Fruit fly (Drosophila melanogaster): ENCODE measurements around the gene sog.

Gene sog

dm6 chrX:15610957-15611356 lies 22.3 kb downstream of the sog start:
- TF ChIP-seq ey (GFP tag; optimal IDR thresholded peaks at IDR 0.05), result peak; percentile 33
- peak; percentile 38 for TF ChIP-seq fru (GFP tag; optimal IDR thresholded peaks at IDR 0.05)
- TF ChIP-seq HLH106 (tag; optimal IDR thresholded peaks at IDR 0.05), result peak; percentile 22
- TF ChIP-seq woc (GFP tag; optimal IDR thresholded peaks at IDR 0.05), result peak; percentile 28
- peak; percentile 17 for TF ChIP-seq rgr (GFP tag; optimal IDR thresholded peaks at IDR 0.05)
- TF ChIP-seq Mio (GFP tag; optimal IDR thresholded peaks at IDR 0.05), result no peak
- TF ChIP-seq foxo (GFP tag; optimal IDR thresholded peaks at IDR 0.05), result peak in 1 of 2 experiments; percentile 25
- no peak for TF ChIP-seq OdsH (GFP tag; optimal IDR thresholded peaks at IDR 0.05)
- peak; percentile 35 for TF ChIP-seq h (GFP tag; optimal IDR thresholded peaks at IDR 0.05)

DNA sequence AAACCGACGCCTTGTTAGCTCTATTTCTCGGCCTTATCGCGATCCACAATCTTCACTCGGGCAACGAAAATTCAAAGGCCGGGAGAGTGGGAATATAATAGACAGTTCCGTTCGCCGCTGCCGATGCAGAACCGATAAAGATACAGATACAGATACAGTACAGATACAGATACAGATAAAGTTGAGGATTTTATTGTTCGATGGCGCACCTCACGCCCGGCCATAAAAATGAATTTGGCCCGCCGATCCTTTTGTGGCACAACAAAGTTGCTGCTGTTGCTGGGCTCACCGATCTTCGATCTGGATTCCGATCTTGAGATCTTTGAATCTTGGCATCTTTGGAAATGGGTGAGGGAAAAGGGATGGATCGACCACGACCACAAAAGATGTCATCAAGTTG lies 23.1 kb downstream of the sog start:
- TF ChIP-seq Mio (GFP tag; optimal IDR thresholded peaks at IDR 0.05) (no peak), Jra (GFP tag; optimal IDR thresholded peaks at IDR 0.05) (no peak), lola (GFP tag; optimal IDR thresholded peaks at IDR 0.05) (no peak), ey (GFP tag; optimal IDR thresholded peaks at IDR 0.05) (no peak), CrebA (GFP tag; optimal IDR thresholded peaks at IDR 0.05; ENCODE audit: borderline replicate concordance) (no peak), sv (GFP tag; optimal IDR thresholded peaks at IDR 0.05) (no peak), h (GFP tag; optimal IDR thresholded peaks at IDR 0.05) (no peak), GATAd (GFP tag; optimal IDR thresholded peaks at IDR 0.05) (no peak), Sp1 (GFP tag; optimal IDR thresholded peaks at IDR 0.05) (no peak), N (GFP tag; optimal IDR thresholded peaks at IDR 0.05) (no peak), psq (GFP tag; optimal IDR thresholded peaks at IDR 0.05) (no peak), fru (GFP tag; optimal IDR thresholded peaks at IDR 0.05) (no peak), pan (optimal IDR thresholded peaks at IDR 0.05) (no peak), Myc (optimal IDR thresholded peaks at IDR 0.05) (no peak), jim (GFP tag; optimal IDR thresholded peaks at IDR 0.05) (no peak), Hr78 (GFP tag; optimal IDR thresholded peaks at IDR 0.05) (no peak), dl (GFP tag; optimal IDR thresholded peaks at IDR 0.05; ENCODE audit: insufficient read depth in 1 of 2, partially characterized antibody in 2 of 2) (no peak)

DNA sequence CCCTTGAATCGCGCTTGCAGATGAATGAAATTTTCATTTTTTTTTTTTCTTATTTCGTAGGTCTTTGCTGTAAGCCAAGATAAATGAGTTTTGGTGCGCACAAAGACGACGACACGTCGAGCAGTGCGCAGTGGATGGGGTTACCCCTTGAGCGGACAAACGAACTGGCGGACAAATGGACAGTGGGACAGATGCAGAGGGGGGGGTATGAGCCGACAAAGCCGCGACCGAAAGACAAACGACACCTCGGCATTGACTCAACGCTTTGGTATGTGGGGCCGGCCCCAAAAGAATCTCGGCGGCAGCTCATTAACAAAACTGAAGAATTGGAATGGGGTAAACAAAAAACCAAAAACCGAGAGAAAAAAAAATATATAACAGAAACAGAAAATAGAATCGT lies 23.9 kb downstream of the sog start:
- TF ChIP-seq dl (GFP tag; optimal IDR thresholded peaks at IDR 0.05; ENCODE audit: insufficient read depth in 1 of 2, partially characterized antibody in 2 of 2) (no peak), GATAd (GFP tag; optimal IDR thresholded peaks at IDR 0.05) (no peak), Abd-B (GFP tag; optimal IDR thresholded peaks at IDR 0.05) (no peak), Hnf4 (GFP tag; optimal IDR thresholded peaks at IDR 0.05) (no peak), Dif (GFP tag; optimal IDR thresholded peaks at IDR 0.05; ENCODE audit: partially characterized antibody) (no peak), Sp1 (GFP tag; optimal IDR thresholded peaks at IDR 0.05) (no peak), Dfd (GFP tag; optimal IDR thresholded peaks at IDR 0.05) (no peak), usp (GFP tag; optimal IDR thresholded peaks at IDR 0.05) (no peak), CG9705 (GFP tag; optimal IDR thresholded peaks at IDR 0.05) (no peak)

DNA sequence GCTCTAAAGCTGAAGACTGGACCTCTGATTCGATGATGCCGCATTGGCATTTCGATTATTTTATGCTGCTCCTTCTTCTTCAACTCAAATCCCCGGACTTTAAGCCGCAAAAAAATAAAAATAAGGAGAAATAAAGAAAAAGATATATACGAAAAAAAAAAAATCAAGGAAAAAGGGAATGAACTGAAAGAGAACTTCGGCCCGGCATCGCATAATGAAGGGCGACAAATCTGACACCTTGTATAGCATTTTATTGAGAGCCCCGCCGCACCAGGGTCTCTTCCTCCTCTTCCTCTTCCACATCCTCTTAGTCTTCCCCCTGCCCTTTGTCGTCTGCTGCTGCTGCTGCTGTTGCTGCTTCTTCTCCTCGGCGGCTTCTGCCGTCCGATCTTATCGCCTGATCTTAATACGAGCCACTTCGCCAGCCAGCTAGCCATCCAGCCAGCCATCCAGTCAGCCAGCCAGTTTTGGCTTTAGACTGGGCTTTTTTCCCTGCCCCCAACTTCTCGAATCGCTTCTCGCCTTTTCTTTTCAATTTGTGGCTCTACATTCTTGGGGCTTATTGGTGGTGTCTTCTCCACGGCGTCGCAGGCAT lies 24.4 kb downstream of the sog start:
- TF ChIP-seq fru (GFP tag; optimal IDR thresholded peaks at IDR 0.05) (peak; percentile 26), GATAd (GFP tag; optimal IDR thresholded peaks at IDR 0.05) (no peak), psq (GFP tag; optimal IDR thresholded peaks at IDR 0.05) (peak; percentile 71), pan (optimal IDR thresholded peaks at IDR 0.05) (no peak), Vsx2 (GFP tag; optimal IDR thresholded peaks at IDR 0.05; ENCODE audit: partially characterized antibody) (peak; percentile 29), HLH106 (tag; optimal IDR thresholded peaks at IDR 0.05) (no peak), woc (GFP tag; optimal IDR thresholded peaks at IDR 0.05) (peak; percentile 18)

dm6 chrX:15602438-15602837 lies 30.8 kb downstream of the sog start:
- TF ChIP-seq rgr (GFP tag; optimal IDR thresholded peaks at IDR 0.05) (peak; percentile 18), lola (GFP tag; optimal IDR thresholded peaks at IDR 0.05) (no peak), N (GFP tag; optimal IDR thresholded peaks at IDR 0.05) (no peak), Hr83 (GFP tag; optimal IDR thresholded peaks at IDR 0.05; ENCODE audit: poor library complexity, severe bottlenecking) (no peak), jim (GFP tag; optimal IDR thresholded peaks at IDR 0.05) (no peak), Dfd (GFP tag; optimal IDR thresholded peaks at IDR 0.05) (no peak), sage (GFP tag; optimal IDR thresholded peaks at IDR 0.05) (no peak), fru (GFP tag; optimal IDR thresholded peaks at IDR 0.05) (no peak), OdsH (GFP tag; optimal IDR thresholded peaks at IDR 0.05) (no peak), woc (GFP tag; optimal IDR thresholded peaks at IDR 0.05) (no peak), h (GFP tag; optimal IDR thresholded peaks at IDR 0.05) (peak; percentile 17), sv (GFP tag; optimal IDR thresholded peaks at IDR 0.05) (no peak), CrebA (GFP tag; optimal IDR thresholded peaks at IDR 0.05; ENCODE audit: borderline replicate concordance) (no peak), Hr78 (GFP tag; optimal IDR thresholded peaks at IDR 0.05) (no peak), Myc (optimal IDR thresholded peaks at IDR 0.05) (no peak)
